Worm (Caenorhabditis elegans) whole organism, L3 larva: Measurements from ENCODE around the gene prdh-1.

ENCODE experiments used
- aly-2 ChIP-seq: fragments of 150-350 bp; optimal IDR thresholded peaks from 2 replicates; lab custom pipeline; 2014; ENCODE audit warnings: missing biosample characterization, missing genetic modification characterization
- ceh-82 ChIP-seq: fragments of 150-350 bp; optimal IDR thresholded peaks from 2 replicates; lab custom pipeline; 2014; ENCODE audit warnings: missing biosample characterization, missing genetic modification characterization
- fkh-10 ChIP-seq: sonication (generic microtip); optimal IDR thresholded peaks from 2 replicates; lab custom pipeline; 2017; ENCODE audit warnings: missing biosample characterization, missing genetic modification reagents, missing genetic modification characterization
- nhr-28 ChIP-seq: fragments of 150-350 bp; optimal IDR thresholded peaks from 2 replicates; lab custom pipeline; 2014; ENCODE audit warnings: missing biosample characterization, missing genetic modification characterization
- nhr-77 ChIP-seq: fragments of 150-350 bp; optimal IDR thresholded peaks from 2 replicates; lab custom pipeline; 2014; ENCODE audit warnings: missing biosample characterization, missing genetic modification characterization
- skn-1 ChIP-seq: fragments of 150-350 bp; optimal IDR thresholded peaks from 2 replicates; lab custom pipeline; 2014; ENCODE audit warnings: missing biosample characterization, missing genetic modification characterization
- unc-39 ChIP-seq: sonication (generic microtip); optimal IDR thresholded peaks from 4 replicates; lab custom pipeline; 2017; ENCODE audit warnings: missing biosample characterization, missing genetic modification characterization

DNA sequence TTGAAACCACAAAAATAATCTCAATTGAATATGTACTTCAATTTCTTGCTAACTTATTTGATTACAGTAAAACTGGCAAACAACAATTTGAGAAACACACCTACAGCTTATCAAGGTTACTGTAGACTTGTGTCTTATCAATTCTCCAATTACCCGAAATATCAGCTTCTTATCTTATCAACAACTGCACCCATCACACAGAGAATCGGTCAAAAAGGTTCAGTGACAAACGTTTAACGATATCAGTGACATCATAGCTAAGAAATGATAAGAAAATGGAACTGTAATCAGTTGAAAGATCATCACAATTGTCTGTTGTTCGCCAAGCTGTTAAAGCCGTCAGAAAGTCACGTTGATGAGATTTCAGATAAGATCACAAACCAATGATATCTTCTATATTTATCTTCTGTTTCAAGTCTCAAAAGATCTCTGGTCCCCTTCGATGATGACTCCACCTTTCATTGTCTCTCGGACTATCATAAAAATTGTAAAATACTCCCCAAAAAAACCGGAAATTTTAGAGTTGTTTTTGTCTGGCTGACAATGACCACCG is 42.9 kb upstream of the prdh-1 start:
- TF ChIP-seq aly-2 (tag; lab: Kevin White, UChicago) (no peak), unc-39 (tag; lab: Kevin White, UChicago) (no peak), ceh-82 (no peak), nhr-28 (no peak), skn-1 (tag; lab: Kevin White, UChicago) (peak; percentile 47), fkh-10 (GFP tag; lab: Kevin White, UChicago) (no peak), nhr-77 (no peak)
